Fruit fly (Drosophila melanogaster) whole organism: ENCODE results near the gene Adar.

ENCODE experiments used
- CG8478 ChIP-seq: fragments of >200 bp; optimal IDR thresholded peaks from 2 replicates; lab custom pipeline; 2018; ENCODE audit warnings: inconsistent platforms
- Dll ChIP-seq: fragments of >200 bp; optimal IDR thresholded peaks from 2 replicates; lab custom pipeline; 2017
- EcR ChIP-seq, 2 experiments: fragments of >200 bp; optimal IDR thresholded peaks; 2 replicates each; lab custom pipeline; 2017; ENCODE audit warnings: missing biosample characterization in 2 of 2, missing genetic modification characterization in 2 of 2, missing genetic modification reagents in 2 of 2
- pan ChIP-seq: fragments of >200 bp; optimal IDR thresholded peaks from 2 replicates; lab custom pipeline; 2017
- psq ChIP-seq: fragments of >200 bp; optimal IDR thresholded peaks from 2 replicates; lab custom pipeline; 2017
- usp ChIP-seq: fragments of >200 bp; optimal IDR thresholded peaks from 2 replicates; lab custom pipeline; 2017; ENCODE audit warnings: missing biosample characterization, missing genetic modification characterization, mixed read lengths

Adar gene

dm6 chrX:1822281-1822680 is 48.8 kb downstream of the Adar start, which contains the start of gene CG14811:
TSS of gene CG14811 (minus strand) at chrX:1822381.
- TF ChIP-seq Dll (lab: Kevin White, UChicago) (no peak), CG8478 (lab: Kevin White, UChicago) (no peak), psq (lab: Kevin White, UChicago) (no peak), EcR (GFP tag; optimal IDR thresholded peaks at IDR 0.05; lab: Kevin White, UChicago) (no peak), usp (GFP tag; lab: Kevin White, UChicago) (no peak), pan (lab: Kevin White, UChicago) (no peak)

dm6 chrX:1823883-1824609 is 50.5 kb downstream of the Adar start:
- TF ChIP-seq psq (lab: Kevin White, UChicago) (no peak), EcR (GFP tag; optimal IDR thresholded peaks at IDR 0.05; lab: Kevin White, UChicago) (no peak), pan (lab: Kevin White, UChicago) (no peak), CG8478 (lab: Kevin White, UChicago) (no peak), Dll (lab: Kevin White, UChicago) (no peak), usp (GFP tag; lab: Kevin White, UChicago) (no peak)

dm6 chrX:1824610-1824948 is 51.1 kb downstream of the Adar start:
- TF ChIP-seq Dll (lab: Kevin White, UChicago) (no peak), EcR (GFP tag; optimal IDR thresholded peaks at IDR 0.05; lab: Kevin White, UChicago) (peak in 1 of 2 experiments; percentile 68), pan (lab: Kevin White, UChicago) (peak; percentile 94)

DNA sequence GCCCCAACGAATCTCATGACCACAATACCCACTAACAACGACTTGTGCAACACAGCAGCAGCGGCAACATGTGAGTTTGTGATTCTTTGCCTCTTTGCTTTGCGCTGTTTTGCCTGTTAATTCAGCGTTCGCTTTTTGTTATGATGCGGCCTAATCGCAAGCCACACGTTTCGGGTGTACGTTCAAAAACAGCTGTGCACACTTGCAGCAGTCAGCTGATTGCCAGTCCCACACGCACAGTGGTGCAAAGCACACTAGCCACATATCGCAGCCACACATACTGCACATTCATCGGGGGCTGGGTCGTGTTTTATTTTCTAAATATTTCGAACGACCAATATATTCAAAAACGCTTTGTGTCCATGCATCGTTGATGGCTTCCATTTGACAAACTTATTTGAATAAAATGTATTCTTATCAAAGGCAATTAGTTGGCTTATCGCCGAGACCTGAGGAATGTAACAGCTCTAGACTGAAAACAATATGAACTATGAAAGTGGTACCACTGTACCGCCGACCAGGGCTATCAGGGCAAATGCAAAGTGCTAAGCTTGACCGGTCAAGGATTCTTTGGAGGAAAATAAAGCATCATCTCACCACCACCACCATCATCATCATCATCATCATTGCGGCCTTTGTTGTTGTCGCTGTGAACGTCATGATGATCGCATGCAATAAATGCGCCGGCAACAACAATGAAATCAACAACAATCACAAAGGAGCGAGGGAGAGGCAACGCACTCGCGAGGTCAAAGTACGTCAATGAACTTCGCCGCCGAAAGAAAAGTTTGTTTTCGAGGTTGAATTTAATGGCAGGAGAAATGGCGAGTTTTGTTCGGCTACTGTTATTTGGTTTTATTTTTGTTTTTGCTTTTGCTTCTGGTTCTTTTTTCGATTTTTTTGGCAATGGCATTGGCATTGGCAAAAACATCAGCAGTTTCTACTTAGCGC is 52.7 kb downstream of the Adar start:
- TF ChIP-seq Dll (lab: Kevin White, UChicago) (no peak), EcR (GFP tag; optimal IDR thresholded peaks at IDR 0.05; lab: Kevin White, UChicago) (peak; percentile 63 to 72)

DNA sequence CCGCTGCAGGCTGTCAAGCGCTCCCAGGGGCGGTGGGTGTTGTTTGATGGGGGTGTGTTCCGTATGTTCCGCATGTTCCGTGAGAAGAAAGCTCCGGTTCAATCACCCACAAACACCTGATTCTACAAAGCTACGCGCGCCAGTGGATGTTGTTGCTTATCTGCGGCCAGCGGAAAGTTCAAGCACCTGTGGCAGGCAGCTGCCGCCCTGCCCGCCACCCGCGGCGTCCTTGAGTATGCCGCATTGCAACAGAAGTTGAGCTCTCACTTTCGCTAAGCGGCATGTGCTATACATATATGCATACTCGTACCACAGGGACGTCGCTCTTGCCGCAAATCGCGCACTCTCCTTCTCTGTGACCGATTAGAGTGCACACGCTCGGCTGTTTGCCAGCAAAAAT is 54.6 kb downstream of the Adar start:
- no peak for TF ChIP-seq pan (lab: Kevin White, UChicago)
- TF ChIP-seq EcR (GFP tag; optimal IDR thresholded peaks at IDR 0.05; lab: Kevin White, UChicago): peak; percentile 39

DNA sequence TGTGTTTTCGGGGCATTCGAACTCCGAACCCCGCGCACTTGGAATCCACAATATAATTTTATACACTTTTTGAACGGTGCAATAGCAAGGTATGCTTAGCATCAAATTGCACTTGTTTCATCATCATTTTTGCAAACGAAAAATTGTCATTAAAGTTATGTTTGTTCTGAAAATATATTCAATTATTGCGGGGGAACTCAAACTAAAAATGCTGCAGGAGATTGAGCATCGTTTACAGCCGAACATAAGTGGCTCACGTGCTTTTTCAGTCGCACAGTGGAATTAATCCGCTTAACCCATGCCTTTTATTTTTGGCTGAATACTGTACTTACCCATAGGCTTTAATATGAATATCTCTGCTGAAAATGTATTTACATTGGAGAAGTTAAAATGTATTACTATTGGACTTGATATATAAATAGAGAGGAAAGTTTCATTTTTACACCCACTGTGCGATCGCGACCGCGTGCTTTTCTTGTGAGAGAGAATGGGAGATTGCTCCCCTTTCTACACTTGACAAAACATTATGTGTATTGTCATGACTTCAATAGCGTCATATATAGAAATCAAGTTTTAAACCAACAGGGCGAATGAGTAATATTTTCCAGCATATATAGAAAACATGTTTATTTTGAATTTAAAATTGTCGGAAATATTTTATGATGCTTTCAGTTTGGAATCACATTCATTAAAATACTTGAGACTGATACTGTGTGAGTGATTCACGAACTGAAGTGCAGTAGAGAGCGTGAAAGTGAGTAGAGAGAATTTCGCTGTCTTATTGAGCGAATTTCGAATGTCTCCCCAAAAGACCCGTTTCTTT is 57.1 kb downstream of the Adar start:
- TF ChIP-seq CG8478 (lab: Kevin White, UChicago) (no peak), Dll (lab: Kevin White, UChicago) (no peak), usp (GFP tag; lab: Kevin White, UChicago) (no peak), EcR (GFP tag; optimal IDR thresholded peaks at IDR 0.05; lab: Kevin White, UChicago) (peak in 1 of 2 experiments; percentile 12), pan (lab: Kevin White, UChicago) (no peak), psq (lab: Kevin White, UChicago) (no peak)

- no peak for TF ChIP-seq CG8478 (lab: Kevin White, UChicago)
- peak in 1 of 2 experiments; percentile 38 for TF ChIP-seq EcR (GFP tag; optimal IDR thresholded peaks at IDR 0.05; lab: Kevin White, UChicago)
Observed at dm6 chrX:1831219-1831555, 57.7 kb downstream of the Adar start.

dm6 chrX:1832699-1833098 is 59.2 kb downstream of the Adar start:
- TF ChIP-seq Dll (lab: Kevin White, UChicago) (no peak), EcR (GFP tag; optimal IDR thresholded peaks at IDR 0.05; lab: Kevin White, UChicago) (no peak), pan (lab: Kevin White, UChicago) (no peak)

- TF ChIP-seq usp (GFP tag; lab: Kevin White, UChicago) (no peak), CG8478 (lab: Kevin White, UChicago) (no peak), EcR (GFP tag; optimal IDR thresholded peaks at IDR 0.05; lab: Kevin White, UChicago) (no peak), Dll (lab: Kevin White, UChicago) (no peak), psq (lab: Kevin White, UChicago) (no peak), pan (lab: Kevin White, UChicago) (no peak)
Observed at dm6 chrX:1834702-1835376, 61.3 kb downstream of the Adar start.
